Fruit fly (Drosophila melanogaster) Kc167 (cell line): Measurements from ENCODE around the gene Pfdn2.

ENCODE experiments used
- Myc ChIP-seq: fragments of >200 bp; optimal IDR thresholded peaks from 2 replicates; lab custom pipeline; 2017; ENCODE audit warnings: missing external identifiers
- Sin3A ChIP-seq: fragments of >200 bp; optimal IDR thresholded peaks from 2 replicates; lab custom pipeline; 2018; ENCODE audit warnings: missing external identifiers
- h ChIP-seq: fragments of >200 bp; optimal IDR thresholded peaks from 3 replicates; lab custom pipeline; 2018; ENCODE audit warnings: missing external identifiers
- insv ChIP-seq: fragments of >200 bp; optimal IDR thresholded peaks from 3 replicates; lab custom pipeline; 2018; ENCODE audit warnings: missing external identifiers
- psq ChIP-seq: fragments of >200 bp; optimal IDR thresholded peaks from 2 replicates; lab custom pipeline; 2017; ENCODE audit warnings: missing external identifiers
- ttk ChIP-seq: sonication (Bioruptor generic); optimal IDR thresholded peaks from 2 replicates; lab custom pipeline; 2017; ENCODE audit warnings: missing external identifiers

Gene Pfdn2

DNA sequence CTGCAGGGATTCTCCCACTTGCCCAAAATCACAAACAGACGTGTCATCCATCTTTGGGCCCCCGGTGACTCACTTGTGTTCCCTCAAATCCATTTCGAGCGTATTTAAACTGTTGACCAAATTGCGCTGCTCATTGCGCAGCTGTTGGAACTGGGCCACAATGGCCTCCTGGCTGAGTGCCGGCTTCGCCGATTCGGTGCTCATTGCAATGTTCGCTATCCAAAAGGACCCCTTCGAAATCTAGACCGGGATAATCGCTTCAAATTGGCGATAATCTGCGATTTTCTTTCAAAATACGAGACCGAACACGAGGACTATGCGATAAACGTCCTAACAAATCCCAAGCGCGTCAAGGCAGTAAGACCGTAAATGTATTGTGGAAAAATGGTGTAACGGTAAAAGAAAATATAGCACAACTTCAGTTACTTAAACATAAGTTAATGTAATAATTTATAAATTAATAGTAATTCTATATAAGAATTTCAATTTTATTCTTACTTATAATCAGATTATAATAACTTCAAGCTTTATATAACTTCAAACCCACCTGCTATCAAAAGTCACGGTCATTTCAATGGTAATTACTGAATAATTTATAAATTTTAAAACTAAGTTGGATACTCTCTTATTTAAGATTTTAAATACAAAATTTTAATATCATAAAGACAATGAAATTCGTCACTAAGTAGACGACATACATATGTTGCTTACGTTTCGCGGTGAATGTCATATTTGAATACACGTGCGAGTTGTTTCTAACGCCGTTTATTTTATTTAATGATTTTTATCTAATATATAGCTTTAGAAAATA lies at the start of gene Pfdn2, which contains the start of gene Noc1:
Pfdn2 (minus strand) TSS at position 346 of the 811 bp plus-strand sequence.
Noc1 (plus strand) TSS at position 727 of the 811 bp plus-strand sequence.
- TF ChIP-seq psq (lab: Kevin White, UChicago) (no peak), ttk (lab: Kevin White, UChicago) (no peak), Myc (lab: Kevin White, UChicago) (no peak), insv (lab: Kevin White, UChicago) (no peak), Sin3A (no peak), h (lab: Kevin White, UChicago) (no peak)

- no peak for TF ChIP-seq h (lab: Kevin White, UChicago)
- TF ChIP-seq Myc (lab: Kevin White, UChicago) = no peak
- no peak for TF ChIP-seq insv (lab: Kevin White, UChicago)
- TF ChIP-seq ttk (lab: Kevin White, UChicago) = no peak
- TF ChIP-seq psq (lab: Kevin White, UChicago) = no peak
- no peak for TF ChIP-seq Sin3A
Measured at dm6 chr3L:11123598-11124284, 49.6 kb upstream of the Pfdn2 start.

dm6 chr3L:11123088-11123487 lies 48.9 kb upstream of the Pfdn2 start, which contains the start of the genes Ufd1 and NaPi-III:
Ufd1 (minus strand) TSS chr3L:11123216.
NaPi-III (plus strand) TSS chr3L:11123348.
- TF ChIP-seq Myc (lab: Kevin White, UChicago) (no peak), Sin3A (no peak), psq (lab: Kevin White, UChicago) (no peak), insv (lab: Kevin White, UChicago) (no peak), ttk (lab: Kevin White, UChicago) (no peak), h (lab: Kevin White, UChicago) (no peak)

dm6 chr3L:11120419-11120958 lies 46.3 kb upstream of the Pfdn2 start, which contains the start of the genes FoxK and mRpL2:
FoxK (minus strand) TSS chr3L:11120783.
mRpL2 (plus strand) TSS chr3L:11120847.
- no peak for TF ChIP-seq Sin3A
- no peak for TF ChIP-seq ttk (lab: Kevin White, UChicago)
- TF ChIP-seq psq (lab: Kevin White, UChicago) = no peak
- TF ChIP-seq insv (lab: Kevin White, UChicago) = no peak
- TF ChIP-seq Myc (lab: Kevin White, UChicago) = no peak
- no peak for TF ChIP-seq h (lab: Kevin White, UChicago)

- TF ChIP-seq ttk (lab: Kevin White, UChicago) (no peak), psq (lab: Kevin White, UChicago) (no peak), Sin3A (no peak), h (lab: Kevin White, UChicago) (no peak), Myc (lab: Kevin White, UChicago) (no peak), insv (lab: Kevin White, UChicago) (no peak)
Measured at dm6 chr3L:11119901-11120418, 45.8 kb upstream of the Pfdn2 start.

- TF ChIP-seq psq (lab: Kevin White, UChicago) = no peak
- TF ChIP-seq insv (lab: Kevin White, UChicago) = no peak
- TF ChIP-seq ttk (lab: Kevin White, UChicago) = no peak
- no peak for TF ChIP-seq Myc (lab: Kevin White, UChicago)
- TF ChIP-seq h (lab: Kevin White, UChicago) = no peak
- TF ChIP-seq Sin3A = no peak
Measured at dm6 chr3L:11119396-11119900, 45.3 kb upstream of the Pfdn2 start.

DNA sequence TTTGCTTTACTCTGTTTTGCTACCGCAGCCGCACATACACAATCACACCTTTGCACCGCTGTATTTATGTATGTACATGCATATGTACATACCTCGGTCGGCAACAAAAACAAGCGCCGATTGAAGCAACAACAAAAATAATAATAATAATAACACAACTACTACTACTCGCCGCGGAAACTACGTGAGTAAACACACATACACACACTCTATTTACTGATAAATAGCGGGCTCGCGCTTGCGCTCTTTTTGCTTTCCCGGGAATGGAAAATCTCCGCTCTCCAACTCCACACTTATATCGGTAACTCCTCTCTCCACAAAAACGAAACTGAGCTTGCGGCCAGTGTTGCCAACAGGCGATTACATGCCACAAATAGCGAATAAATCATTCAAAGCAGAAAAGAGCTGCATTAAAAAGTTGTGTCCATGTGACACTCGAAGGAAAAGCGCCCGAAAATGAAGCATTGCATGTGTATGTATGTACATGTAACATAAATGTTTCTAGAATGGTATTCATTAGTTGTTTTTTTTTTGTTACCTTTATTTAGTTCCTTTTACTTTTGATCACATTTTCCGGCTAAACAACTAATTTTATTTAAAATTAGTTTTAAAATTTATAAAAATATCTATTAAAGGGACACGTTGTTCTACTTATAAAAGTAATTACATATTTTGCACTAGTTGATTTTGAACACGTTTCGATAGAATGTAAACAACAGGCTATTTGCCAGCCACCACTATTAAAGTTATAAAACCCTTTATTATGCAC lies 44.6 kb upstream of the Pfdn2 start:
- TF ChIP-seq ttk (lab: Kevin White, UChicago) (no peak), insv (lab: Kevin White, UChicago) (no peak), h (lab: Kevin White, UChicago) (no peak), psq (lab: Kevin White, UChicago) (no peak), Sin3A (no peak), Myc (lab: Kevin White, UChicago) (no peak)

DNA sequence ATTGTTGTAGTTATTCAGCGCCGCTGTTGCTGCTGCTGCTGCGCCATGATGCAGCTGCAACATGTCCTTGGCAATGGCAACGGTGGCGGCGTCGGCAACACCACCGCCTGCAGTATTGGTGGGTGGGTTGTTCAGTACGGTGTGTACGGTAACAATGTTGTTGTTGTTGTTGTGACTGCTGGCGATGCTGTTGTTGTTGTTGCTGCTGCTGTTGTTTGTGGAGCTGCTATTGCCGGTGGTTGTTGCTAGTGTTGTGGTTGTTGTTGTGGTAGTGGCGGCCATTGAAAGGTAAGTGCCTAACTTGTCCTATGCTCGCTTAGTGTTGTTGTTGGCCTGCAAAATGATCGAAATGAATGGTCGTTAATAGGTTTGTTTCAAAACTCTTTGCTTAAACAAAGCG lies 43.5 kb upstream of the Pfdn2 start:
- TF ChIP-seq h (lab: Kevin White, UChicago) (no peak), Sin3A (no peak), ttk (lab: Kevin White, UChicago) (no peak), insv (lab: Kevin White, UChicago) (no peak), psq (lab: Kevin White, UChicago) (no peak), Myc (lab: Kevin White, UChicago) (no peak)

DNA sequence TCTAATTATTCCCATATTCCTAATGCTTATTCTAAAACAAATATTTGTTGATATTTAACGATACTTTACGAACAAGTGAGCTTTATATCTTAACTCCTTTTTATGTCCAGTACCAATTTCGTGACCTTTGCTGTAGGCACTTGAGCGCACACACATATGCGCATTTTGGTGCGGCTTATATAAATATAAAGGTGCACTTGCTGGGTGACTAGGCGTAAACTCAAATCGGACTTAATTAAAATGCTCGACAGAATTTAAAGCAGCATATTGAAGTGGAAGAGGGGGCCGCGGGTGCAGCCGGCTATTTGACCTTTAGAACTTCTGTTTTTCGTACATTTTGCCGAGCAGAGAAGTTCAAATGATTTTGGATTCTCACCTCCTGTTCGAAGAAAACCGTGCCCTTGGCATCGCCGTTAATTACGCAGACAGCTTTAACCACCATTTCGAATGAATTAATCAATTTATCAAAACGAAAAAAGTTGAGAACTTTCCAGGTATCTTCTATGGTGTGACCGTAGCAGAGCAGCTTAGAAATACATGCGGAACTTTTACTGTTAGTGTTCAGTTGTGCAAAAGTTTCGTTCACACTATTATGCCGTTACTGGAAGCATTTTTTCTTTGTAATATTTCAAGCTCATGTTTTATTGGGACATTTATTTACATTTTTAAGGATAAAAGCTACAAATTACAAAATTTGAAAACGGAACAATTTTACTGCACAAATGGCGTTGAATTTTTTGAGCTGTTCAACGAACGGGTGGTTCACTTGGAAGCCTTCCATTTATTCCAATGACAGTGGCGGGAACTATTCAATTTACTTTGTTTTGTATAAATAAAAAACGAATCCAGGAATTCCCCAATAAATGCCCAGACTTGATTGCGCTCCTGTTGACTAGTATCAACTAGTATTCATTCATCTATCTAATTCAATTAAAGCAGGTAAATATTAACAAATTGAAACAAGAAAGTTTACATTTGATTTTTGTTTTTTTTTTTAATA lies 39.3 kb upstream of the Pfdn2 start, which contains the start of gene Sod1:
Sod1 (minus strand) TSS at position 543 of the 1,000 bp plus-strand sequence.
- TF ChIP-seq h (lab: Kevin White, UChicago) (no peak), psq (lab: Kevin White, UChicago) (no peak), Myc (lab: Kevin White, UChicago) (no peak)
